Worm (Caenorhabditis elegans): ENCODE measurements around the gene men-1.

ce11 chrII:14276409-14276808, 42.5 kb upstream of the men-1 start, which contains the start of gene Y54G11A.3:
- TF ChIP-seq him-1 (tag; optimal IDR thresholded peaks at IDR 0.05) (no peak), dao-5 (tag; optimal IDR thresholded peaks at IDR 0.05) (no peak), W03F9.2 (tag; optimal IDR thresholded peaks at IDR 0.05) (no peak)

All from whole organism, L4/young adult.